Fruit fly (Drosophila melanogaster) whole organism, embryonic: Measurements from ENCODE around the gene Sec15.

ENCODE experiments used
- Aef1 ChIP-seq: fragments of 200-800 bp; sonication (Bioruptor generic); IDR thresholded peaks from 3 replicates; pipeline ENCODE4 v1.3.6; 2022; ENCODE audit warnings: missing biosample characterization, missing genetic modification characterization
- Atf3 ChIP-seq: fragments of 200-800 bp; sonication (Bioruptor generic); optimal IDR thresholded peaks from 3 replicates; lab custom pipeline; 2016; ENCODE audit warnings: missing biosample characterization, missing genetic modification characterization
- Bteb2 ChIP-seq: fragments of 200-800 bp; sonication (Bioruptor generic); optimal IDR thresholded peaks from 2 replicates; lab custom pipeline; 2016; ENCODE audit warnings: missing biosample characterization, missing genetic modification characterization
- CG1024 ChIP-seq: fragments of 200-800 bp; sonication (Bioruptor generic); IDR thresholded peaks from 2 replicates; pipeline ENCODE4 v1.3.6; 2022; ENCODE audit warnings: missing biosample characterization, missing genetic modification characterization
- CG10654 ChIP-seq: fragments of 200-800 bp; sonication (Bioruptor generic); optimal IDR thresholded peaks from 2 replicates; lab custom pipeline; 2016; ENCODE audit warnings: missing biosample characterization, missing genetic modification characterization
- CG11695 ChIP-seq: fragments of 200-800 bp; sonication (Bioruptor generic); IDR thresholded peaks from 3 replicates; pipeline ENCODE4 v1.3.6; 2022; ENCODE audit warnings: missing biosample characterization, missing genetic modification characterization
- CG12104 ChIP-seq: fragments of 200-800 bp; sonication (Bioruptor generic); optimal IDR thresholded peaks from 3 replicates; lab custom pipeline; 2016; ENCODE audit warnings: missing biosample characterization, missing genetic modification characterization
- CG12299 ChIP-seq: fragments of 200-800 bp; sonication (Bioruptor generic); optimal IDR thresholded peaks from 2 replicates; lab custom pipeline; 2018; ENCODE audit warnings: missing biosample characterization, mild to moderate bottlenecking, missing genetic modification characterization
- CG12391 ChIP-seq: fragments of 200-800 bp; sonication (Bioruptor generic); optimal IDR thresholded peaks from 3 replicates; lab custom pipeline; 2018; ENCODE audit warnings: missing biosample characterization, mild to moderate bottlenecking, missing genetic modification characterization, moderate library complexity
- CG12942 ChIP-seq: fragments of 200-800 bp; sonication (Bioruptor generic); optimal IDR thresholded peaks from 3 replicates; lab custom pipeline; 2016; ENCODE audit warnings: missing biosample characterization, missing genetic modification characterization
- CG13624 ChIP-seq: fragments of 200-800 bp; sonication (Bioruptor generic); optimal IDR thresholded peaks from 2 replicates; lab custom pipeline; 2016; ENCODE audit warnings: missing biosample characterization, missing genetic modification characterization
- CG14014 ChIP-seq: fragments of 200-800 bp; sonication (Bioruptor generic); IDR thresholded peaks from 2 replicates; pipeline ENCODE4 v1.3.6; 2022; ENCODE audit warnings: missing biosample characterization, missing genetic modification characterization
- CG17328 ChIP-seq: fragments of 200-800 bp; sonication (Bioruptor generic); IDR thresholded peaks from 2 replicates; pipeline ENCODE4 v1.3.6; 2022; ENCODE audit warnings: missing biosample characterization, missing genetic modification characterization
- CG17912 ChIP-seq: fragments of 200-800 bp; sonication (Bioruptor generic); optimal IDR thresholded peaks from 2 replicates; lab custom pipeline; 2018; ENCODE audit warnings: missing biosample characterization, mild to moderate bottlenecking, missing genetic modification characterization
- CG2202 ChIP-seq: fragments of 200-800 bp; sonication (Bioruptor generic); optimal IDR thresholded peaks from 2 replicates; lab custom pipeline; 2018; ENCODE audit warnings: missing biosample characterization, mild to moderate bottlenecking, missing genetic modification characterization
- CG30431 ChIP-seq: fragments of 200-800 bp; sonication (Bioruptor generic); optimal IDR thresholded peaks from 2 replicates; lab custom pipeline; 2017; ENCODE audit warnings: missing biosample characterization, missing genetic modification characterization
- CG33557 ChIP-seq: fragments of 200-800 bp; sonication (Bioruptor generic); optimal IDR thresholded peaks from 2 replicates; lab custom pipeline; 2019; ENCODE audit warnings: missing biosample characterization, mild to moderate bottlenecking, missing genetic modification characterization, moderate library complexity
- CG34376 ChIP-seq: fragments of 200-800 bp; sonication (Bioruptor generic); optimal IDR thresholded peaks from 2 replicates; lab custom pipeline; 2018; ENCODE audit warnings: missing biosample characterization, mild to moderate bottlenecking, missing genetic modification characterization
- CG6689 ChIP-seq: fragments of 200-800 bp; sonication (Bioruptor generic); IDR thresholded peaks from 2 replicates; pipeline ENCODE4 v1.3.6; 2022; ENCODE audit warnings: missing biosample characterization, missing genetic modification characterization
- CG8924 ChIP-seq: fragments of 200-800 bp; optimal IDR thresholded peaks from 3 replicates; lab custom pipeline; 2019; ENCODE audit warnings: missing biosample characterization, mild to moderate bottlenecking, missing genetic modification characterization, moderate library complexity
- CG8944 ChIP-seq: fragments of 200-800 bp; sonication (Bioruptor generic); optimal IDR thresholded peaks from 3 replicates; lab custom pipeline; 2016; ENCODE audit warnings: missing biosample characterization, missing genetic modification characterization
- CG9437 ChIP-seq: fragments of 200-800 bp; sonication (Bioruptor generic); optimal IDR thresholded peaks from 2 replicates; lab custom pipeline; 2018; ENCODE audit warnings: missing biosample characterization, mild to moderate bottlenecking, missing genetic modification characterization
- CG9609 ChIP-seq: fragments of 200-800 bp; sonication (Bioruptor generic); optimal IDR thresholded peaks from 3 replicates; lab custom pipeline; 2016; ENCODE audit warnings: missing biosample characterization, missing genetic modification characterization
- Camta ChIP-seq: fragments of 200-800 bp; sonication (Bioruptor generic); optimal IDR thresholded peaks from 2 replicates; lab custom pipeline; 2016; ENCODE audit warnings: missing biosample characterization, missing genetic modification characterization
- Dek ChIP-seq: fragments of 200-800 bp; sonication (Bioruptor generic); optimal IDR thresholded peaks from 3 replicates; lab custom pipeline; 2019; ENCODE audit warnings: missing biosample characterization, mild to moderate bottlenecking, missing genetic modification characterization, moderate library complexity
- HLH3B ChIP-seq: fragments of 200-800 bp; sonication (Bioruptor generic); IDR thresholded peaks from 2 replicates; pipeline ENCODE4 v1.3.6; 2022; ENCODE audit warnings: missing biosample characterization, missing genetic modification characterization
- Hr78 ChIP-seq, 2 experiments: fragments of 200-800 bp in 1 of 2; fragments of >200 bp in 1 of 2; sonication (Bioruptor generic) in 1 of 2; optimal IDR thresholded peaks; 2 replicates each; lab custom pipeline; 2017 to 2019; ENCODE audit warnings: missing biosample characterization in 2 of 2, missing genetic modification characterization in 2 of 2, mild to moderate bottlenecking in 1 of 2, moderate library complexity in 1 of 2
- MBD-R2 ChIP-seq: fragments of 200-800 bp; sonication (Bioruptor generic); IDR thresholded peaks from 2 replicates; pipeline ENCODE4 v1.3.6; 2022; ENCODE audit warnings: missing biosample characterization, missing genetic modification characterization
- MESR4 ChIP-seq: fragments of 200-800 bp; sonication (Bioruptor generic); optimal IDR thresholded peaks from 2 replicates; lab custom pipeline; 2018; ENCODE audit warnings: missing biosample characterization, mild to moderate bottlenecking, missing genetic modification characterization, moderate library complexity
- NC2β ChIP-seq: fragments of 200-800 bp; sonication (Bioruptor generic); optimal IDR thresholded peaks from 2 replicates; lab custom pipeline; 2016; ENCODE audit warnings: missing biosample characterization, missing genetic modification characterization
- ato ChIP-seq: fragments of 200-800 bp; sonication (Bioruptor generic); IDR thresholded peaks from 2 replicates; pipeline ENCODE4 v1.3.6; 2022; ENCODE audit warnings: missing biosample characterization, missing genetic modification characterization; ENCODE audit not compliant: partially characterized antibody
- az2 ChIP-seq: fragments of 200-800 bp; sonication (Bioruptor generic); optimal IDR thresholded peaks from 3 replicates; lab custom pipeline; 2016; ENCODE audit warnings: missing biosample characterization, missing genetic modification characterization
- cas ChIP-seq: fragments of 200-800 bp; sonication (Bioruptor generic); IDR thresholded peaks from 2 replicates; pipeline ENCODE4 v1.3.6; 2022; ENCODE audit warnings: missing biosample characterization, missing genetic modification characterization
- cg ChIP-seq: fragments of 200-800 bp; sonication (Bioruptor generic); optimal IDR thresholded peaks from 3 replicates; lab custom pipeline; 2019; ENCODE audit warnings: missing biosample characterization, mild to moderate bottlenecking, missing genetic modification characterization, moderate library complexity
- chn ChIP-seq: fragments of 200-800 bp; sonication (Bioruptor generic); optimal IDR thresholded peaks from 2 replicates; lab custom pipeline; 2016; ENCODE audit warnings: missing biosample characterization, missing genetic modification characterization
- fu2 ChIP-seq: fragments of 200-800 bp; sonication (Bioruptor generic); optimal IDR thresholded peaks from 2 replicates; lab custom pipeline; 2016; ENCODE audit warnings: missing biosample characterization, missing genetic modification characterization
- grau ChIP-seq: fragments of 200-800 bp; optimal IDR thresholded peaks from 3 replicates; lab custom pipeline; 2019; ENCODE audit warnings: missing biosample characterization, mild to moderate bottlenecking, missing genetic modification characterization, moderate library complexity
- ind ChIP-seq: fragments of 200-800 bp; sonication (Bioruptor generic); optimal IDR thresholded peaks from 3 replicates; lab custom pipeline; 2016; ENCODE audit warnings: missing biosample characterization, missing genetic modification characterization
- insv ChIP-seq, 2 experiments: fragments of 200-800 bp; sonication (Bioruptor generic); optimal IDR thresholded peaks; 3 replicates each; lab custom pipeline; 2016 to 2018; ENCODE audit warnings: missing biosample characterization in 2 of 2, missing genetic modification characterization in 2 of 2
- inv ChIP-seq: fragments of 200-800 bp; sonication (Bioruptor generic); IDR thresholded peaks from 2 replicates; pipeline ENCODE4 v1.3.6; 2022; ENCODE audit warnings: missing biosample characterization, missing genetic modification characterization; ENCODE audit not compliant: partially characterized antibody
- kni ChIP-seq: fragments of 200-800 bp; sonication (Bioruptor generic); optimal IDR thresholded peaks from 3 replicates; lab custom pipeline; 2017; ENCODE audit warnings: mild to moderate bottlenecking, missing biosample characterization, missing genetic modification reagents, missing genetic modification characterization
- maf-S ChIP-seq: fragments of 200-800 bp; sonication (Bioruptor generic); optimal IDR thresholded peaks from 2 replicates; lab custom pipeline; 2016; ENCODE audit warnings: missing biosample characterization, missing genetic modification characterization
- mld ChIP-seq: fragments of 200-800 bp; sonication (Bioruptor generic); IDR thresholded peaks from 3 replicates; pipeline ENCODE4 v1.3.6; 2022; ENCODE audit warnings: missing biosample characterization, missing genetic modification characterization; ENCODE audit not compliant: partially characterized antibody
- pb ChIP-seq: fragments of 200-800 bp; sonication (Bioruptor generic); optimal IDR thresholded peaks from 3 replicates; lab custom pipeline; 2016; ENCODE audit warnings: missing biosample characterization, missing genetic modification characterization
- pnt ChIP-seq: fragments of 200-800 bp; sonication (Bioruptor generic); optimal IDR thresholded peaks from 3 replicates; lab custom pipeline; 2016; ENCODE audit warnings: missing biosample characterization, missing genetic modification characterization
- ranshi ChIP-seq: fragments of 200-800 bp; sonication (Bioruptor generic); IDR thresholded peaks from 2 replicates; pipeline ENCODE4 v1.3.6; 2022; ENCODE audit warnings: missing biosample characterization, missing genetic modification characterization
- run ChIP-seq: fragments of 200-800 bp; sonication (Bioruptor generic); optimal IDR thresholded peaks from 3 replicates; lab custom pipeline; 2018; ENCODE audit warnings: missing biosample characterization, mild to moderate bottlenecking, missing genetic modification characterization
- scrt ChIP-seq: fragments of 200-800 bp; sonication (Bioruptor generic); optimal IDR thresholded peaks from 2 replicates; lab custom pipeline; 2018; ENCODE audit warnings: missing biosample characterization, mild to moderate bottlenecking, missing genetic modification characterization, moderate library complexity
- sens-2 ChIP-seq: fragments of 200-800 bp; sonication (Bioruptor generic); IDR thresholded peaks from 2 replicates; pipeline ENCODE4 v1.3.6; 2022; ENCODE audit warnings: missing biosample characterization, missing genetic modification characterization
- slbo ChIP-seq: fragments of 200-800 bp; sonication (Bioruptor generic); IDR thresholded peaks from 2 replicates; pipeline ENCODE4 v1.3.6; 2022; ENCODE audit warnings: missing biosample characterization, missing genetic modification characterization
- so ChIP-seq: fragments of 200-800 bp; sonication (Bioruptor generic); IDR thresholded peaks from 3 replicates; pipeline ENCODE4 v1.3.6; 2022; ENCODE audit warnings: missing biosample characterization, missing genetic modification characterization
- trem ChIP-seq: fragments of 200-800 bp; optimal IDR thresholded peaks from 3 replicates; lab custom pipeline; 2019; ENCODE audit warnings: missing biosample characterization, mild to moderate bottlenecking, missing genetic modification characterization, moderate library complexity
- wdn ChIP-seq: fragments of 200-800 bp; sonication (Bioruptor generic); IDR thresholded peaks from 2 replicates; pipeline ENCODE4 v1.3.6; 2022; ENCODE audit warnings: missing biosample characterization, missing genetic modification characterization

The Sec15 gene

DNA sequence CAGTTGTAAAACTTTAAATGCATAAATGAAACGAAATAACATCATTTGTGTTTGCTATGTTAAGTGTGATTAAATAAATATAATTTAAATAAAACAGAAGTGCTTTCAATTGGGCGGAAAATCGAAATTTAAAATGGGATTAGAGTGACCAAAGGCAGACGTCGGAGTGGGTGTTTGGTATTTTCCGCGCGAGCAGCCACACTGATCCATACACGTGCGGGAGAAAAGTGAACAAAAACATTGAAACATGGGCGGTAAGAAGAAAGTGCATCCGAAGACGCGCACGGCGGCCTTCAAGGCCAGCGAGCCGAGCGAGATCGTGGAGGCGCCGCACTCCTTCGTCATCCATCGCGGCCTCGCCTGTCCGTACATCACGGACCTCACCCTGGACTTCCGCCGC is 8.3 kb upstream of the Sec15 start, which contains the start of gene ppan (continued):
- no peak for TF ChIP-seq ato (GFP tag; lab: Robert Waterston, UW)
- TF ChIP-seq wdn (GFP tag; lab: Robert Waterston, UW), result no peak
- no peak; the same call in 1 of the 2 replicates for TF ChIP-seq ranshi (GFP tag; lab: Robert Waterston, UW)
- TF ChIP-seq CG9609 (GFP tag; lab: Kevin White, UChicago), result no peak
- TF ChIP-seq Dek (tag; lab: Kevin White, UChicago), result no peak
- TF ChIP-seq mld (GFP tag; lab: Robert Waterston, UW), result no peak
- TF ChIP-seq Hr78 (GFP tag; optimal IDR thresholded peaks at IDR 0.05; lab: Kevin White, UChicago), result no peak
- no peak for TF ChIP-seq insv (GFP tag; optimal IDR thresholded peaks at IDR 0.05; lab: Kevin White, UChicago)
- TF ChIP-seq slbo (GFP tag; lab: Robert Waterston, UW), result no peak
- no peak for TF ChIP-seq scrt (GFP tag; lab: Kevin White, UChicago)
- no peak for TF ChIP-seq Aef1 (GFP tag; lab: Robert Waterston, UW)
- peak; percentile 2 for TF ChIP-seq NC2β (GFP tag; lab: Kevin White, UChicago)
- TF ChIP-seq CG8924 (tag; lab: Kevin White, UChicago), result no peak
- no peak for TF ChIP-seq inv (GFP tag; lab: Robert Waterston, UW)
- TF ChIP-seq az2 (GFP tag; lab: Kevin White, UChicago), result no peak
- TF ChIP-seq Bteb2, result no peak
- no peak for TF ChIP-seq CG6689
- peak; percentile 64 for TF ChIP-seq MESR4 (GFP tag; lab: Kevin White, UChicago)
- no peak for TF ChIP-seq CG11695 (GFP tag; lab: Robert Waterston, UW)
- no peak for TF ChIP-seq CG10654 (GFP tag; lab: Kevin White, UChicago)
- TF ChIP-seq run, result no peak
- peak; percentile 82 for TF ChIP-seq MBD-R2 (GFP tag; lab: Robert Waterston, UW)
- no peak for TF ChIP-seq CG12942
- TF ChIP-seq chn (GFP tag; lab: Kevin White, UChicago), result no peak
- TF ChIP-seq HLH3B (GFP tag; lab: Robert Waterston, UW), result no peak
- no peak for TF ChIP-seq Camta (GFP tag; lab: Kevin White, UChicago)
- no peak for TF ChIP-seq CG17328
- no peak for TF ChIP-seq grau (tag; lab: Kevin White, UChicago)
- no peak for TF ChIP-seq CG2202 (tag; lab: Kevin White, UChicago)
- TF ChIP-seq CG1024 (GFP tag; lab: Robert Waterston, UW), result no peak
- no peak for TF ChIP-seq so (GFP tag; lab: Robert Waterston, UW)
- TF ChIP-seq trem (tag; lab: Kevin White, UChicago), result peak; percentile 33
- TF ChIP-seq CG33557, result no peak
- TF ChIP-seq CG12104, result no peak
- no peak for TF ChIP-seq cg (GFP tag; lab: Kevin White, UChicago)
- no peak for TF ChIP-seq pnt (GFP tag; lab: Kevin White, UChicago)
- no peak for TF ChIP-seq CG30431 (GFP tag; lab: Kevin White, UChicago)
- no peak for TF ChIP-seq fu2 (GFP tag; lab: Kevin White, UChicago)
- no peak for TF ChIP-seq kni (GFP tag; lab: Kevin White, UChicago)
- no peak for TF ChIP-seq Atf3 (GFP tag; lab: Kevin White, UChicago)
- no peak for TF ChIP-seq sens-2 (GFP tag; lab: Robert Waterston, UW)
- TF ChIP-seq CG9437, result no peak
- TF ChIP-seq CG12299 (tag; lab: Kevin White, UChicago), result no peak
- TF ChIP-seq CG34376, result no peak
- no peak for TF ChIP-seq CG14014
- no peak for TF ChIP-seq CG8944 (GFP tag; lab: Kevin White, UChicago)
- no peak for TF ChIP-seq CG12391 (tag; lab: Kevin White, UChicago)
- TF ChIP-seq CG13624 (GFP tag; lab: Kevin White, UChicago), result no peak
- no peak for TF ChIP-seq CG17912 (GFP tag; lab: Kevin White, UChicago)
- no peak for TF ChIP-seq ind (GFP tag; lab: Kevin White, UChicago)
- TF ChIP-seq pb (GFP tag; lab: Kevin White, UChicago), result no peak
- TF ChIP-seq cas (GFP tag; lab: Robert Waterston, UW), result no peak
- TF ChIP-seq maf-S (GFP tag; lab: Kevin White, UChicago), result no peak
